Fruit fly (Drosophila melanogaster) whole organism, embryonic: ENCODE results near the gene Kap3.

Source experiments
- CG10654 ChIP-seq: fragments of 200-800 bp; sonication (Bioruptor generic); optimal IDR thresholded peaks from 2 replicates; lab custom pipeline; 2016; ENCODE audit warnings: missing biosample characterization, missing genetic modification characterization
- CG13624 ChIP-seq: fragments of 200-800 bp; sonication (Bioruptor generic); optimal IDR thresholded peaks from 2 replicates; lab custom pipeline; 2016; ENCODE audit warnings: missing biosample characterization, missing genetic modification characterization
- CG1647 ChIP-seq: fragments of 200-800 bp; sonication (Bioruptor generic); optimal IDR thresholded peaks from 3 replicates; lab custom pipeline; 2016; ENCODE audit warnings: missing biosample characterization, missing genetic modification characterization
- CG16815 ChIP-seq: fragments of 200-800 bp; sonication (Bioruptor generic); optimal IDR thresholded peaks from 3 replicates; lab custom pipeline; 2017; ENCODE audit warnings: missing biosample characterization, mild to moderate bottlenecking, missing genetic modification characterization
- CG30020 ChIP-seq: fragments of 200-800 bp; optimal IDR thresholded peaks from 2 replicates; lab custom pipeline; 2019; ENCODE audit warnings: missing biosample characterization, mild to moderate bottlenecking, missing genetic modification characterization, moderate library complexity
- CG30403 ChIP-seq: fragments of 200-800 bp; sonication (Bioruptor generic); optimal IDR thresholded peaks from 3 replicates; lab custom pipeline; 2016; ENCODE audit warnings: missing biosample characterization, missing genetic modification characterization
- CG3163 ChIP-seq: fragments of 200-800 bp; sonication (Bioruptor generic); optimal IDR thresholded peaks from 3 replicates; lab custom pipeline; 2016; ENCODE audit warnings: missing biosample characterization, missing genetic modification characterization
- CG34376 ChIP-seq: fragments of 200-800 bp; sonication (Bioruptor generic); optimal IDR thresholded peaks from 2 replicates; lab custom pipeline; 2018; ENCODE audit warnings: missing biosample characterization, mild to moderate bottlenecking, missing genetic modification characterization
- CG42726 ChIP-seq: fragments of 200-800 bp; sonication (Bioruptor generic); IDR thresholded peaks from 2 replicates; pipeline ENCODE4 v1.3.6; 2022; ENCODE audit warnings: missing biosample characterization, missing genetic modification characterization; ENCODE audit not compliant: partially characterized antibody
- CG4617 ChIP-seq: fragments of 200-800 bp; sonication (Bioruptor generic); optimal IDR thresholded peaks from 3 replicates; lab custom pipeline; 2016; ENCODE audit warnings: missing biosample characterization, missing genetic modification characterization, borderline replicate concordance
- CG4854 ChIP-seq: fragments of 200-800 bp; sonication (Bioruptor generic); optimal IDR thresholded peaks from 2 replicates; lab custom pipeline; 2016; ENCODE audit warnings: missing biosample characterization, missing genetic modification characterization, inconsistent platforms
- CG7357 ChIP-seq: fragments of 200-800 bp; sonication (Bioruptor generic); IDR thresholded peaks from 3 replicates; pipeline ENCODE4 v1.3.6; 2022; ENCODE audit warnings: missing biosample characterization, missing genetic modification characterization
- CoRest ChIP-seq: fragments of 200-800 bp; sonication (Bioruptor generic); optimal IDR thresholded peaks from 3 replicates; lab custom pipeline; 2018; ENCODE audit warnings: missing biosample characterization, mild to moderate bottlenecking, missing genetic modification characterization, moderate library complexity
- D ChIP-seq, 2 experiments: fragments of 200-800 bp in 1 of 2; fragments of >200 bp in 1 of 2; sonication (Bioruptor generic) in 1 of 2; optimal IDR thresholded peaks; 2 replicates in 1 of 2; 3 replicates in 1 of 2; lab custom pipeline; 2017; ENCODE audit warnings: mild to moderate bottlenecking in 1 of 2, missing biosample characterization in 1 of 2, missing genetic modification characterization in 1 of 2, missing genetic modification reagents in 1 of 2
- Doc3 ChIP-seq: fragments of 200-800 bp; sonication (Bioruptor generic); IDR thresholded peaks from 3 replicates; pipeline ENCODE4 v1.3.6; 2022; ENCODE audit warnings: missing biosample characterization, missing genetic modification characterization; ENCODE audit not compliant: partially characterized antibody
- E2f2 ChIP-seq: fragments of 200-800 bp; sonication (Bioruptor generic); IDR thresholded peaks from 2 replicates; pipeline ENCODE4 v1.3.6; 2022; ENCODE audit warnings: missing biosample characterization, missing genetic modification characterization
- Ets65A ChIP-seq: fragments of 200-800 bp; sonication (Bioruptor generic); peaks from one replicate; lab custom pipeline; 2016; ENCODE audit warnings: missing biosample characterization, missing genetic modification characterization
- HLHmδ ChIP-seq: fragments of 200-800 bp; sonication (Bioruptor generic); optimal IDR thresholded peaks from 2 replicates; lab custom pipeline; 2018; ENCODE audit warnings: missing biosample characterization, mild to moderate bottlenecking, missing genetic modification characterization, moderate library complexity
- Med ChIP-seq: fragments of 200-800 bp; sonication (Bioruptor generic); peaks from one replicate; lab custom pipeline; 2016; ENCODE audit warnings: missing biosample characterization, missing genetic modification characterization, mild to moderate bottlenecking, inconsistent platforms, moderate library complexity
- Optix ChIP-seq: fragments of 200-800 bp; sonication (Bioruptor generic); IDR thresholded peaks from 3 replicates; pipeline ENCODE4 v1.3.6; 2022; ENCODE audit warnings: missing biosample characterization, missing genetic modification characterization
- Sin3A ChIP-seq: fragments of >200 bp; optimal IDR thresholded peaks from 2 replicates; lab custom pipeline; 2018
- Spps ChIP-seq: fragments of 200-800 bp; sonication (Bioruptor generic); optimal IDR thresholded peaks from 2 replicates; lab custom pipeline; 2018; ENCODE audit warnings: missing biosample characterization, mild to moderate bottlenecking, missing genetic modification characterization
- Sry-δ ChIP-seq: fragments of 200-800 bp; sonication (Bioruptor generic); optimal IDR thresholded peaks from 2 replicates; lab custom pipeline; 2016; ENCODE audit warnings: missing biosample characterization, missing genetic modification characterization
- YL-1 ChIP-seq: fragments of 200-800 bp; sonication (Bioruptor generic); optimal IDR thresholded peaks from 3 replicates; lab custom pipeline; 2017; ENCODE audit warnings: missing biosample characterization, mild to moderate bottlenecking, missing genetic modification characterization
- ato ChIP-seq: fragments of 200-800 bp; sonication (Bioruptor generic); IDR thresholded peaks from 2 replicates; pipeline ENCODE4 v1.3.6; 2022; ENCODE audit warnings: missing biosample characterization, missing genetic modification characterization; ENCODE audit not compliant: partially characterized antibody
- bigmax ChIP-seq: fragments of 200-800 bp; sonication (Bioruptor generic); optimal IDR thresholded peaks from 2 replicates; lab custom pipeline; 2018; ENCODE audit warnings: missing biosample characterization, mild to moderate bottlenecking, missing genetic modification characterization
- bsh ChIP-seq, 2 experiments: fragments of 200-800 bp; sonication (Bioruptor generic); optimal IDR thresholded peaks; 2 replicates each; lab custom pipeline; 2017 to 2018; ENCODE audit warnings: mild to moderate bottlenecking in 2 of 2, missing biosample characterization in 2 of 2, missing genetic modification characterization in 2 of 2, moderate library complexity in 1 of 2
- dati ChIP-seq: fragments of 200-800 bp; sonication (Bioruptor generic); IDR thresholded peaks from 2 replicates; pipeline ENCODE4 v1.3.6; 2022; ENCODE audit warnings: missing biosample characterization, missing genetic modification characterization
- dm ChIP-seq: fragments of 200-800 bp; sonication (Bioruptor generic); optimal IDR thresholded peaks from 3 replicates; lab custom pipeline; 2016; ENCODE audit warnings: missing biosample characterization, missing genetic modification characterization
- dysf ChIP-seq: fragments of 200-800 bp; sonication (Bioruptor generic); IDR thresholded peaks from 3 replicates; pipeline ENCODE4 v1.3.6; 2022; ENCODE audit warnings: missing biosample characterization, missing genetic modification characterization
- exex ChIP-seq: fragments of 200-800 bp; sonication (Bioruptor generic); optimal IDR thresholded peaks from 4 replicates; lab custom pipeline; 2018; ENCODE audit warnings: missing biosample characterization, mild to moderate bottlenecking, missing genetic modification characterization, moderate library complexity
- gro ChIP-seq: fragments of 200-800 bp; sonication (Bioruptor generic); optimal IDR thresholded peaks from 2 replicates; lab custom pipeline; 2016; ENCODE audit warnings: missing biosample characterization, missing genetic modification characterization
- inv ChIP-seq: fragments of 200-800 bp; sonication (Bioruptor generic); IDR thresholded peaks from 2 replicates; pipeline ENCODE4 v1.3.6; 2022; ENCODE audit warnings: missing biosample characterization, missing genetic modification characterization; ENCODE audit not compliant: partially characterized antibody
- knrl ChIP-seq: fragments of 200-800 bp; sonication (Bioruptor generic); IDR thresholded peaks from 3 replicates; pipeline ENCODE4 v1.3.6; 2022; ENCODE audit warnings: missing biosample characterization, missing genetic modification characterization; ENCODE audit not compliant: partially characterized antibody
- lola ChIP-seq, 3 experiments: fragments of >200 bp in 2 of 3; fragments of 200-800 bp in 1 of 3; sonication (Bioruptor generic) in 1 of 3; optimal IDR thresholded peaks; 2 replicates each; lab custom pipeline; 2017 to 2019; ENCODE audit warnings: missing biosample characterization in 3 of 3, missing genetic modification characterization in 3 of 3, mild to moderate bottlenecking in 1 of 3, moderate library complexity in 1 of 3
- pan ChIP-seq, 4 experiments: fragments of >200 bp in 3 of 4; fragments of 200-800 bp in 1 of 4; sonication (Bioruptor generic) in 1 of 4; optimal IDR thresholded peaks in 3 of 4; IDR thresholded peaks in 1 of 4; 2 replicates each; pipeline versions ENCODE4 v1.3.6 to Lab custom; 2017 to 2022; ENCODE audit warnings: missing biosample characterization in 2 of 4, missing genetic modification characterization in 2 of 4, mixed read lengths in 1 of 4
- pho ChIP-seq: fragments of 200-800 bp; sonication (Bioruptor generic); optimal IDR thresholded peaks from 2 replicates; lab custom pipeline; 2016; ENCODE audit warnings: missing biosample characterization, missing genetic modification characterization
- pzg ChIP-seq: fragments of 200-800 bp; sonication (Bioruptor generic); optimal IDR thresholded peaks from 3 replicates; lab custom pipeline; 2018; ENCODE audit warnings: missing biosample characterization, mild to moderate bottlenecking, missing genetic modification characterization, moderate library complexity
- sd ChIP-seq: fragments of 200-800 bp; sonication (Bioruptor generic); optimal IDR thresholded peaks from 3 replicates; lab custom pipeline; 2018; ENCODE audit warnings: missing biosample characterization, mild to moderate bottlenecking, missing genetic modification characterization, moderate library complexity
- sens ChIP-seq: fragments of 200-800 bp; sonication (Bioruptor generic); peaks from one replicate; lab custom pipeline; 2016; ENCODE audit warnings: missing biosample characterization, missing genetic modification characterization
- sima ChIP-seq: fragments of 200-800 bp; sonication (Bioruptor generic); optimal IDR thresholded peaks from 2 replicates; lab custom pipeline; 2016; ENCODE audit warnings: missing biosample characterization, missing genetic modification characterization
- sna ChIP-seq: fragments of 200-800 bp; sonication (Bioruptor generic); IDR thresholded peaks from 2 replicates; pipeline ENCODE4 v1.3.6; 2022; ENCODE audit warnings: missing biosample characterization, missing genetic modification characterization; ENCODE audit not compliant: partially characterized antibody
- sr ChIP-seq: fragments of 200-800 bp; sonication (Bioruptor generic); IDR thresholded peaks from 3 replicates; pipeline ENCODE4 v1.3.6; 2022; ENCODE audit warnings: missing biosample characterization, missing genetic modification characterization
- trem ChIP-seq: fragments of 200-800 bp; optimal IDR thresholded peaks from 3 replicates; lab custom pipeline; 2019; ENCODE audit warnings: missing biosample characterization, mild to moderate bottlenecking, missing genetic modification characterization, moderate library complexity
- vnd ChIP-seq: fragments of 200-800 bp; sonication (Bioruptor generic); IDR thresholded peaks from 3 replicates; pipeline ENCODE4 v1.3.6; 2022; ENCODE audit warnings: missing biosample characterization, missing genetic modification characterization; ENCODE audit not compliant: partially characterized antibody
- vvl ChIP-seq: fragments of 200-800 bp; sonication (Bioruptor generic); IDR thresholded peaks from 2 replicates; pipeline ENCODE4 v1.3.6; 2022; ENCODE audit warnings: missing biosample characterization, missing genetic modification characterization
- wdn ChIP-seq: fragments of 200-800 bp; sonication (Bioruptor generic); IDR thresholded peaks from 2 replicates; pipeline ENCODE4 v1.3.6; 2022; ENCODE audit warnings: missing biosample characterization, missing genetic modification characterization
- zen2 ChIP-seq: fragments of 200-800 bp; sonication (Bioruptor generic); IDR thresholded peaks from 3 replicates; pipeline ENCODE4 v1.3.6; 2022; ENCODE audit warnings: missing biosample characterization, missing genetic modification characterization; ENCODE audit not compliant: partially characterized antibody

Gene Kap3

DNA sequence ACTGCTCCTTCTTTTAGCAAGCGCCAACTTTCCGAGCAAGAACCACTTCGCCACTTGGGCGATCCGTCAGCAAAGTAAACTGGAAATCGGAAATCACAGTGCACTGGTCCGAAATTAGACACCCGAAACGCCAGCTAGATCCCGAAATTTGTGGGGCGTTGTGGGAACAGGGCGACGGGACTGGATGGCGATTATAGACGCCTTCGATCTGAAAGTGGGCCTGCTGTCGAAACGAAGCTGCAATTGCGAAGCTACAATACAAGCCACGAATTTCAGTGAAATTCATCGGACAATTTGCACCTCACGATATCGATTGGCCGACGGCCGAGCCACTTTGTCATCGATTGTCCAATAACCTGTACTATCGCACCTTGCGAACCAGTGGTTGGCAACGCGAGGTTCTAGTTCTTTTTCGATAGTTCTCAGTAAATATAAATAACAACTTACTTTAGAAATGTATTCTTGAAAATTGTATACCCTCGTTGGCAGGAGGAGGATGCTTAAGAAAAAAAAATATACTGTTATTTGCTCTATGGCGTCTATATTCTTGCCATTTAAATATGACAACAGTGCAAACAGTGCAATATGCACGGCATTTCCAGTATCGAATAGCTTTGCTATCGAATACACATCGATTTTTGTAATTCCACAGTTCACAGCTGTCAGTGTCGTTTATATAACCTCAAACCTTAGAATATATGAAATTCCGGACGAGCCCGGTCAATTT lies 28.1 kb upstream of the Kap3 start, which contains the start of the genes hop and Tim8 (continued):
- TF ChIP-seq bsh (GFP tag; optimal IDR thresholded peaks at IDR 0.05; lab: Kevin White, UChicago) (no peak), knrl (GFP tag; lab: Robert Waterston, UW) (peak; percentile 91), CG10654 (GFP tag; lab: Kevin White, UChicago) (no peak), wdn (GFP tag; lab: Robert Waterston, UW) (no peak), dati (GFP tag; lab: Robert Waterston, UW) (no peak), trem (tag; lab: Kevin White, UChicago) (peak; percentile 32), exex (tag; lab: Kevin White, UChicago) (no peak), CG4854 (peak; percentile 89), Sry-δ (peak; percentile 77), Ets65A (GFP tag; lab: Kevin White, UChicago) (peak; percentile 59), sens (GFP tag; lab: Kevin White, UChicago) (peak; percentile 71), Spps (no peak), Med (GFP tag; lab: Kevin White, UChicago) (peak; percentile 67), sna (GFP tag; lab: Robert Waterston, UW) (peak; percentile 88), CG3163 (no peak), CG16815 (no peak), CG42726 (peak; percentile 71; the same call in 1 of the 2 replicates), Doc3 (GFP tag; lab: Robert Waterston, UW) (peak; percentile 66; the same call in 2 of the 3 replicates), YL-1 (GFP tag; lab: Kevin White, UChicago) (peak; percentile 32), inv (GFP tag; lab: Robert Waterston, UW) (peak; percentile 87), Optix (no peak), pan (optimal IDR thresholded peaks at IDR 0.05; lab: Kevin White, UChicago) (no peak), pan (GFP tag; optimal IDR thresholded peaks at IDR 0.05 in 1 of 2, IDR thresholded peaks at IDR 0.05 in 1 of 2) (no peak), E2f2 (GFP tag; lab: Robert Waterston, UW) (peak; percentile 52), ato (GFP tag; lab: Robert Waterston, UW) (peak; percentile 96), vnd (GFP tag; lab: Robert Waterston, UW) (peak; percentile 92), pzg (GFP tag; lab: Kevin White, UChicago) (peak; percentile 75), lola (GFP tag; optimal IDR thresholded peaks at IDR 0.05; lab: Kevin White, UChicago) (peak in 1 of 3 experiments; percentile 5), CG7357 (GFP tag; lab: Robert Waterston, UW) (no peak), dysf (GFP tag; lab: Robert Waterston, UW) (no peak), CG1647 (GFP tag; lab: Kevin White, UChicago) (no peak), D (optimal IDR thresholded peaks at IDR 0.05; lab: Kevin White, UChicago) (no peak), D (GFP tag; optimal IDR thresholded peaks at IDR 0.05; lab: Kevin White, UChicago) (no peak), Sin3A (lab: Kevin White, UChicago) (peak; percentile 79), CG30020 (tag; lab: Kevin White, UChicago) (peak; percentile 46), sr (GFP tag; lab: Robert Waterston, UW) (no peak), sd (tag; lab: Kevin White, UChicago) (peak; percentile 82), pho (peak; percentile 2), bigmax (GFP tag; lab: Kevin White, UChicago) (peak; percentile 94), CoRest (tag; lab: Kevin White, UChicago) (peak; percentile 19), CG4617 (peak; percentile 58), sima (GFP tag; lab: Kevin White, UChicago) (no peak), HLHmδ (GFP tag; lab: Kevin White, UChicago) (no peak), vvl (GFP tag; lab: Robert Waterston, UW) (no peak), zen2 (GFP tag; lab: Robert Waterston, UW) (peak; percentile 77), CG13624 (GFP tag; lab: Kevin White, UChicago) (no peak), CG30403 (GFP tag; lab: Kevin White, UChicago) (no peak), CG34376 (GFP tag; lab: Kevin White, UChicago) (no peak), dm (GFP tag; lab: Kevin White, UChicago) (peak; percentile 46), gro (GFP tag; lab: Kevin White, UChicago) (no peak)
